Fruit fly (Drosophila melanogaster) whole organism, wandering third instar larva: ENCODE measurements around the gene Enoph.

Experiments
- Abd-B ChIP-seq: fragments of >200 bp; optimal IDR thresholded peaks from 2 replicates; lab custom pipeline; 2017; ENCODE audit warnings: missing biosample characterization, missing genetic modification characterization
- CG32264 ChIP-seq: fragments of 200-800 bp; sonication (Bioruptor generic); optimal IDR thresholded peaks from 2 replicates; lab custom pipeline; 2016; ENCODE audit warnings: missing biosample characterization, missing genetic modification characterization
- CG9705 ChIP-seq: fragments of 200-800 bp; sonication (Bioruptor generic); optimal IDR thresholded peaks from 2 replicates; lab custom pipeline; 2018; ENCODE audit warnings: missing biosample characterization, mild to moderate bottlenecking, missing genetic modification characterization
- CrebA ChIP-seq: fragments of 200-800 bp; sonication (Bioruptor generic); optimal IDR thresholded peaks from 2 replicates; lab custom pipeline; 2016; ENCODE audit warnings: missing biosample characterization, mild to moderate bottlenecking, missing genetic modification characterization, borderline replicate concordance
- Dfd ChIP-seq: fragments of >200 bp; optimal IDR thresholded peaks from 2 replicates; lab custom pipeline; 2017; ENCODE audit warnings: missing biosample characterization, missing genetic modification characterization
- Dif ChIP-seq: fragments of 200-275, 200-300 bp; sonication (Bioruptor generic); optimal IDR thresholded peaks from 2 replicates; lab custom pipeline; 2018; ENCODE audit warnings: missing biosample characterization, missing genetic modification characterization; ENCODE audit not compliant: partially characterized antibody
- GATAd ChIP-seq: sonication (Bioruptor generic); optimal IDR thresholded peaks from 2 replicates; lab custom pipeline; 2016; ENCODE audit warnings: missing biosample characterization, missing genetic modification characterization
- HLH106 ChIP-seq: fragments of 200-800 bp; optimal IDR thresholded peaks from 3 replicates; lab custom pipeline; 2019; ENCODE audit warnings: missing biosample characterization, mild to moderate bottlenecking, missing genetic modification characterization, moderate library complexity
- Hnf4 ChIP-seq: fragments of 200-800 bp; sonication (Bioruptor generic); optimal IDR thresholded peaks from 2 replicates; lab custom pipeline; 2016; ENCODE audit warnings: missing biosample characterization, mild to moderate bottlenecking, missing genetic modification characterization
- Hr78 ChIP-seq: fragments of >200 bp; optimal IDR thresholded peaks from 2 replicates; lab custom pipeline; 2017; ENCODE audit warnings: missing biosample characterization, missing genetic modification characterization
- Hr83 ChIP-seq: fragments of 200-300 bp; sonication (Bioruptor generic); optimal IDR thresholded peaks from 2 replicates; lab custom pipeline; 2016; ENCODE audit warnings: missing biosample characterization, mild to moderate bottlenecking, missing genetic modification characterization, moderate library complexity; ENCODE audit not compliant: poor library complexity, severe bottlenecking
- Jra ChIP-seq: sonication (Bioruptor generic); optimal IDR thresholded peaks from 2 replicates; lab custom pipeline; 2016; ENCODE audit warnings: missing biosample characterization, missing genetic modification characterization
- Mio ChIP-seq: sonication (Bioruptor generic); optimal IDR thresholded peaks from 2 replicates; lab custom pipeline; 2016; ENCODE audit warnings: missing biosample characterization, missing genetic modification characterization
- Myc ChIP-seq: fragments of >200 bp; optimal IDR thresholded peaks from 2 replicates; lab custom pipeline; 2017
- N ChIP-seq: fragments of >200 bp; optimal IDR thresholded peaks from 2 replicates; lab custom pipeline; 2018; ENCODE audit warnings: missing biosample characterization, missing external identifiers, missing genetic modification characterization
- OdsH ChIP-seq: fragments of 200-800 bp; sonication (Bioruptor generic); optimal IDR thresholded peaks from 2 replicates; lab custom pipeline; 2016; ENCODE audit warnings: missing biosample characterization, mild to moderate bottlenecking, missing genetic modification characterization
- Rel ChIP-seq, 2 experiments: fragments of 200-800 bp; sonication (Bioruptor generic) in 1 of 2; optimal IDR thresholded peaks; 2 replicates in 1 of 2; 3 replicates in 1 of 2; lab custom pipeline; 2016 to 2019; ENCODE audit warnings: mild to moderate bottlenecking in 2 of 2, missing biosample characterization in 2 of 2, missing genetic modification characterization in 2 of 2, moderate library complexity in 1 of 2
- Sp1 ChIP-seq: fragments of 200-800 bp; sonication (Bioruptor generic); optimal IDR thresholded peaks from 3 replicates; lab custom pipeline; 2019; ENCODE audit warnings: missing biosample characterization, mild to moderate bottlenecking, missing genetic modification characterization, moderate library complexity
- Vsx2 ChIP-seq: fragments of 200-300, 225-300 bp; sonication (Bioruptor generic); optimal IDR thresholded peaks from 2 replicates; lab custom pipeline; 2018; ENCODE audit warnings: missing biosample characterization, missing genetic modification characterization; ENCODE audit not compliant: partially characterized antibody
- br ChIP-seq: fragments of 200-800 bp; sonication (Bioruptor generic); optimal IDR thresholded peaks from 2 replicates; lab custom pipeline; 2016; ENCODE audit warnings: missing biosample characterization, missing genetic modification characterization
- brk ChIP-seq: fragments of 200-800 bp; sonication (Bioruptor generic); optimal IDR thresholded peaks from 2 replicates; lab custom pipeline; 2016; ENCODE audit warnings: missing biosample characterization, mild to moderate bottlenecking, missing genetic modification characterization
- dl ChIP-seq, 2 experiments: fragments of 175-275, 200-275 bp in 1 of 2; fragments of 200-275 bp in 1 of 2; sonication (Bioruptor generic); optimal IDR thresholded peaks; lab custom pipeline; 2018; ENCODE audit warnings: mild to moderate bottlenecking in 2 of 2, missing biosample characterization in 2 of 2, missing genetic modification characterization in 2 of 2, moderate library complexity in 2 of 2; ENCODE audit not compliant: partially characterized antibody in 2 of 2, insufficient read depth in 1 of 2
- dmrt93B ChIP-seq: fragments of 200-800 bp; sonication (Bioruptor generic); optimal IDR thresholded peaks from 2 replicates; lab custom pipeline; 2018; ENCODE audit warnings: missing biosample characterization, mild to moderate bottlenecking, missing genetic modification characterization
- dsf ChIP-seq: sonication (Bioruptor generic); optimal IDR thresholded peaks from 2 replicates; lab custom pipeline; 2016; ENCODE audit warnings: missing biosample characterization, missing genetic modification characterization, borderline replicate concordance
- ey ChIP-seq: fragments of 200-800 bp; sonication (Bioruptor generic); optimal IDR thresholded peaks from 2 replicates; lab custom pipeline; 2016; ENCODE audit warnings: missing biosample characterization, missing genetic modification characterization
- foxo ChIP-seq, 2 experiments: fragments of 200-800 bp; sonication (Bioruptor generic); optimal IDR thresholded peaks; 2 replicates in 1 of 2; 3 replicates in 1 of 2; lab custom pipeline; 2016 to 2017; ENCODE audit warnings: missing biosample characterization in 2 of 2, missing genetic modification characterization in 2 of 2
- fru ChIP-seq: fragments of 200-800 bp; sonication (Bioruptor generic); optimal IDR thresholded peaks from 3 replicates; lab custom pipeline; 2016; ENCODE audit warnings: missing biosample characterization, mild to moderate bottlenecking, missing genetic modification characterization
- h ChIP-seq: fragments of 200-800 bp; sonication (Bioruptor generic); optimal IDR thresholded peaks from 3 replicates; lab custom pipeline; 2016; ENCODE audit warnings: missing biosample characterization, mild to moderate bottlenecking, missing genetic modification characterization
- jim ChIP-seq: fragments of 175-275, 200-325 bp; sonication (Bioruptor generic); optimal IDR thresholded peaks from 2 replicates; lab custom pipeline; 2016; ENCODE audit warnings: missing biosample characterization, mild to moderate bottlenecking, missing genetic modification characterization
- lola ChIP-seq: fragments of >200 bp; optimal IDR thresholded peaks from 2 replicates; lab custom pipeline; 2017; ENCODE audit warnings: missing biosample characterization, missing genetic modification characterization
- pan ChIP-seq: fragments of >200 bp; optimal IDR thresholded peaks from 2 replicates; lab custom pipeline; 2017
- psq ChIP-seq: fragments of 200-800 bp; sonication (Bioruptor generic); optimal IDR thresholded peaks from 3 replicates; lab custom pipeline; 2017; ENCODE audit warnings: missing biosample characterization, mild to moderate bottlenecking, missing genetic modification characterization, moderate library complexity
- rgr ChIP-seq: fragments of 200-800 bp; sonication (Bioruptor generic); optimal IDR thresholded peaks from 3 replicates; lab custom pipeline; 2016; ENCODE audit warnings: missing biosample characterization, mild to moderate bottlenecking, missing genetic modification characterization
- sage ChIP-seq: fragments of 200-800 bp; sonication (Bioruptor generic); optimal IDR thresholded peaks from 2 replicates; lab custom pipeline; 2016; ENCODE audit warnings: missing biosample characterization, mild to moderate bottlenecking, missing genetic modification characterization
- sv ChIP-seq: fragments of 200-800 bp; sonication (Bioruptor generic); optimal IDR thresholded peaks from 3 replicates; lab custom pipeline; 2016; ENCODE audit warnings: missing biosample characterization, missing genetic modification characterization
- tai ChIP-seq: sonication (Bioruptor generic); optimal IDR thresholded peaks from 2 replicates; lab custom pipeline; 2016; ENCODE audit warnings: missing biosample characterization, missing genetic modification characterization
- usp ChIP-seq: fragments of >200 bp; optimal IDR thresholded peaks from 2 replicates; lab custom pipeline; 2017; ENCODE audit warnings: missing biosample characterization, missing genetic modification characterization
- woc ChIP-seq: sonication (Bioruptor generic); optimal IDR thresholded peaks from 2 replicates; lab custom pipeline; 2016; ENCODE audit warnings: missing biosample characterization, mild to moderate bottlenecking, missing genetic modification characterization

The Enoph gene

DNA sequence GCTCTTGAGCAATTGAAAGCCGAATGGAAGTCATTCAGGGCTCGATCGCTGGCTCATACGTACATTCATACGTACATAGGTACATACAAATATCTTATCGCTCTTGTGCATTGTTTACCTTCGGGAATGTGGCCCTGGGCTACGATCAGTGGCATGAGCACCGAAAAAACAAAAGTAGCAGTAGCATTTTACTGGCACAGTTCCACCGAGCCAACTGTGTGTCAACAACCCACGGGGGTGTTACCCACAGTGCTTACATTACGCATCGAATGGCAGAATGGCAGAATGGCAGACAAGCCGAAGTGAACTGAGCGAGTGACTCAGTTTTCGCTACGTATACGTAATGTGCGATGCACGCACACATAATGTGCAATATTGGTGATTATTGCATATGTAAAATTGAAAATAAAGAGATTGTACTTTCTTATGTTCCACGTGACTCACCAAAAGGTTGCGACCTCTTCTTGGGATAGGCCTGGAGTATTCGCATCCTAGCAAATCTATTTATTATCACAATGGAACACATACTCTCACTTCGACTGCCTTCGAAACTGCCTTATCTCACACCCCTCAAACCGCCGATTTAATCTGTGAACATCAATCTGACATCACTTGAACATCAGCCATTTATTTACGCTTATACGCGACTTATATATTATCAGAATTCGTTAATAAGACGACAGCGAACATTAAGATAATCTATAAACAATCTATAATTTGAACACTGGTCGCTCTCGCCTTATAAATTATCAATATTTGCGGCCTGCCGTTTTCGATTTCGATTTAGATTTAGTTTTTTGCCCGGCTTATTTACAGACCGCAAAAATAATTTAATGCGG is 46.7 kb upstream of the Enoph start:
- TF ChIP-seq dsf (GFP tag; lab: Kevin White, UChicago) (no peak), psq (peak; percentile 7), OdsH (peak; percentile 29), fru (GFP tag; lab: Kevin White, UChicago) (peak; percentile 6), Rel (GFP tag; optimal IDR thresholded peaks at IDR 0.05; lab: Kevin White, UChicago) (no peak), Rel (tag; optimal IDR thresholded peaks at IDR 0.05; lab: Kevin White, UChicago) (peak; percentile 72), Dfd (no peak), br (GFP tag; lab: Kevin White, UChicago) (peak; percentile 35), rgr (peak; percentile 25), Dif (GFP tag; lab: Kevin White, UChicago) (no peak), Sp1 (peak; percentile 32), Jra (peak; percentile 17), h (peak; percentile 47), Hnf4 (GFP tag; lab: Kevin White, UChicago) (peak; percentile 1), foxo (GFP tag; optimal IDR thresholded peaks at IDR 0.05; lab: Kevin White, UChicago) (peak in 1 of 2 experiments; percentile 38), tai (no peak), Hr83 (GFP tag; lab: Kevin White, UChicago) (peak; percentile 59)
- TF ChIP-seq, all 38 proteins: peak for 12

- TF ChIP-seq Vsx2 (GFP tag; lab: Kevin White, UChicago) = no peak
- no peak for TF ChIP-seq OdsH
- TF ChIP-seq tai = no peak
- TF ChIP-seq Dif (GFP tag; lab: Kevin White, UChicago) = no peak
- no peak for TF ChIP-seq Myc (lab: Kevin White, UChicago)
- TF ChIP-seq Hr83 (GFP tag; lab: Kevin White, UChicago) = no peak
- no peak for TF ChIP-seq GATAd (GFP tag; lab: Kevin White, UChicago)
- no peak for TF ChIP-seq dl (GFP tag; optimal IDR thresholded peaks at IDR 0.05; lab: Kevin White, UChicago; ENCODE audit: insufficient read depth in 1 of 2, partially characterized antibody in 2 of 2)
- TF ChIP-seq dmrt93B (GFP tag; lab: Kevin White, UChicago) = no peak
- TF ChIP-seq foxo (GFP tag; optimal IDR thresholded peaks at IDR 0.05; lab: Kevin White, UChicago) = peak in 1 of 2 experiments; percentile 23
- TF ChIP-seq ey (GFP tag; lab: Kevin White, UChicago) = no peak
- peak; percentile 65 for TF ChIP-seq h
- TF ChIP-seq psq = no peak
- TF ChIP-seq dsf (GFP tag; lab: Kevin White, UChicago) = no peak
- TF ChIP-seq sv (GFP tag; lab: Kevin White, UChicago) = no peak
- no peak for TF ChIP-seq Jra
- peak; percentile 21 for TF ChIP-seq fru (GFP tag; lab: Kevin White, UChicago)
- TF ChIP-seq CrebA (GFP tag; lab: Kevin White, UChicago) = peak; percentile 37
- TF ChIP-seq rgr = no peak
- no peak for TF ChIP-seq sage (GFP tag; lab: Kevin White, UChicago)
- no peak for TF ChIP-seq brk (GFP tag; lab: Kevin White, UChicago)
- TF ChIP-seq Abd-B = no peak
- TF ChIP-seq Sp1 = peak; percentile 14
- no peak for TF ChIP-seq usp (GFP tag; lab: Kevin White, UChicago)
- TF ChIP-seq pan (lab: Kevin White, UChicago) = no peak
- no peak for TF ChIP-seq Dfd
- TF ChIP-seq woc = no peak
- TF ChIP-seq CG32264 (GFP tag; lab: Kevin White, UChicago) = no peak
- no peak for TF ChIP-seq Hnf4 (GFP tag; lab: Kevin White, UChicago)
- no peak for TF ChIP-seq CG9705 (GFP tag; lab: Kevin White, UChicago)
- no peak for TF ChIP-seq lola (GFP tag; lab: Kevin White, UChicago)
- TF ChIP-seq Hr78 (GFP tag; lab: Kevin White, UChicago) = no peak
- no peak for TF ChIP-seq jim
- peak; percentile 4 for TF ChIP-seq HLH106 (tag; lab: Kevin White, UChicago)
- no peak for TF ChIP-seq Mio
- no peak for TF ChIP-seq br (GFP tag; lab: Kevin White, UChicago)
- TF ChIP-seq Rel (GFP tag; optimal IDR thresholded peaks at IDR 0.05; lab: Kevin White, UChicago) = no peak
- no peak for TF ChIP-seq Rel (tag; optimal IDR thresholded peaks at IDR 0.05; lab: Kevin White, UChicago)
- no peak for TF ChIP-seq N (GFP tag; lab: Kevin White, UChicago)
- TF ChIP-seq, all 38 proteins: peak for 6
Measured at dm6 chr3R:5301905-5302304, 45.4 kb upstream of the Enoph start.
